Fruit fly (Drosophila melanogaster) whole organism, embryonic: ENCODE data around the gene chic.

ENCODE experiments used
- CG10431 ChIP-seq: fragments of 200-800 bp; sonication (Bioruptor generic); optimal IDR thresholded peaks from 3 replicates; lab custom pipeline; 2018; ENCODE audit warnings: missing biosample characterization, mild to moderate bottlenecking, missing genetic modification characterization
- CG32767 ChIP-seq: fragments of 200-800 bp; sonication (Bioruptor generic); IDR thresholded peaks from 2 replicates; pipeline ENCODE4 v1.3.6; 2022; ENCODE audit warnings: missing biosample characterization, missing genetic modification characterization
- so ChIP-seq: fragments of 200-800 bp; sonication (Bioruptor generic); IDR thresholded peaks from 3 replicates; pipeline ENCODE4 v1.3.6; 2022; ENCODE audit warnings: missing biosample characterization, missing genetic modification characterization

The chic gene

DNA sequence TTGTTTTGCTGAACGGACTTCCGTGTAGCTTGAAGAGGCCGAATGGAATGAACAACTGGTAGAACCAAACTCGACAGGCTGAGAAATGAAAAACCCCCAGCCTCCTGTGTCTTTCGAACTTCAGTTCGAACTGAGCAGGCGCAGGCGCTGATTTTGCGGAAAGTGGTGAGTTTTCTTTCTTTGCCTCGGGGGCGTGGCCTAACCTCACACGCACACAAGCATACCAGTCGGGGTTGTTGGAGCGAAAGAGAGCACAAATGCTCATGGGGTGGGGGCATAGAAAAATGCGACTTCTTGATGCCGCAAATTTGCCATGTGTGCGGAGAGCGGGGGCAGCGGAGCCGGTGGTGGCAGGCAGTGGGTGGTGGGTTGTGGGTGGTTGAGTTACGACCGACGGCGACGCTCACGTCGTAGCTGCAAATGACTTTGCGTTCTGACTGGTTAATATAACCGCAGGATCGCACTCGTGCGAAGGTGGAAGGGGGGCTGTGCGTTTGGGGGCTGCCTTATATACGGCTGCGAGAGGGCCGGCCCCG, 57.1 kb downstream of the chic start, which contains the start of gene CG9016 (continued):
- TF ChIP-seq CG10431 (GFP tag; lab: Kevin White, UChicago) (no peak), so (GFP tag; lab: Robert Waterston, UW) (0 out of 3 replicates have a peak, but pooled peaks have one; percentile 17), CG32767 (no peak)
